Worm (Caenorhabditis elegans) whole organism, young adult: ENCODE measurements around the gene snf-9.
A peak's percentile ranks its signal among the peaks of the same experiment; 100 is the strongest.

Source experiments
- B0336.3 ChIP-seq: fragments of 200-800 bp; sonication (Bioruptor generic); IDR thresholded peaks from 2 replicates; pipeline ENCODE4 v1.3.6; 2022; ENCODE audit warnings: missing genetic modification characterization, missing compliant biosample characterization
- C06A6.2 ChIP-seq: fragments of 200-800 bp; sonication (Bioruptor generic); conservative IDR thresholded peaks from 2 replicates; pipeline ENCODE4 v1.3.6; 2022; ENCODE audit warnings: missing genetic modification characterization, missing compliant biosample characterization
- C17E4.6 ChIP-seq: fragments of 200-800 bp; sonication (Bioruptor generic); IDR thresholded peaks from 2 replicates; pipeline ENCODE4 v1.3.6; 2022; ENCODE audit warnings: missing genetic modification reagents, missing genetic modification characterization, missing compliant biosample characterization
- D2030.7 ChIP-seq: fragments of 200-800 bp; sonication (Bioruptor generic); IDR thresholded peaks from 2 replicates; pipeline ENCODE4 v1.3.6; 2022; ENCODE audit warnings: missing genetic modification reagents, missing genetic modification characterization, missing compliant biosample characterization
- F10E7.11 ChIP-seq: sonication (generic microtip); optimal IDR thresholded peaks from 2 replicates; lab custom pipeline; 2017; ENCODE audit warnings: mild to moderate bottlenecking, missing genetic modification characterization, moderate library complexity, missing compliant biosample characterization
- F49E8.2 ChIP-seq: sonication (generic microtip); optimal IDR thresholded peaks from 3 replicates; lab custom pipeline; 2017; ENCODE audit warnings: missing genetic modification characterization, mild to moderate bottlenecking, missing compliant biosample characterization, antibody characterized with exemption, moderate library complexity; ENCODE audit not compliant: insufficient read depth
- Y53G8AR.9 ChIP-seq: fragments of 200-800 bp; sonication (Bioruptor generic); conservative IDR thresholded peaks from 2 replicates; pipeline ENCODE4 v1.3.6; 2022; ENCODE audit warnings: missing genetic modification reagents, missing genetic modification characterization, missing compliant biosample characterization
- Y56A3A.18 ChIP-seq: fragments of 200-800 bp; sonication (Bioruptor generic); IDR thresholded peaks from 2 replicates; pipeline ENCODE4 v1.3.6; 2022; ENCODE audit warnings: missing genetic modification reagents, missing genetic modification characterization, missing compliant biosample characterization
- Y95B8A.8 ChIP-seq: fragments of 200-800 bp; sonication (Bioruptor generic); IDR thresholded peaks from 2 replicates; pipeline ENCODE4 v1.3.6; 2022; ENCODE audit warnings: missing genetic modification reagents, missing genetic modification characterization, missing compliant biosample characterization
- aptf-3 ChIP-seq: fragments of 200-800 bp; sonication (Bioruptor generic); IDR thresholded peaks from 2 replicates; pipeline ENCODE4 v1.3.6; 2022; ENCODE audit warnings: missing genetic modification characterization, missing compliant biosample characterization
- athp-1 ChIP-seq: sonication (generic microtip); optimal IDR thresholded peaks from 2 replicates; lab custom pipeline; 2017; ENCODE audit warnings: mild to moderate bottlenecking, missing genetic modification characterization, missing compliant biosample characterization
- attf-6 ChIP-seq: fragments of 200-800 bp; sonication (Bioruptor generic); IDR thresholded peaks from 2 replicates; pipeline ENCODE4 v1.3.6; 2022; ENCODE audit warnings: missing genetic modification reagents, missing genetic modification characterization, missing compliant biosample characterization
- cebp-2 ChIP-seq: fragments of 200-800 bp; sonication (Bioruptor generic); IDR thresholded peaks from 2 replicates; pipeline ENCODE4 v1.3.6; 2022; ENCODE audit warnings: missing genetic modification characterization, missing compliant biosample characterization
- ceh-100 ChIP-seq: fragments of 200-800 bp; sonication (Bioruptor generic); IDR thresholded peaks from 2 replicates; pipeline ENCODE4 v1.3.6; 2022; ENCODE audit warnings: missing genetic modification reagents, missing genetic modification characterization, missing compliant biosample characterization
- ceh-40 ChIP-seq: fragments of 200-800 bp; sonication (Bioruptor generic); IDR thresholded peaks from 2 replicates; pipeline ENCODE4 v1.3.6; 2022; ENCODE audit warnings: missing genetic modification characterization, missing compliant biosample characterization
- ceh-91 ChIP-seq: fragments of 200-800 bp; sonication (Bioruptor generic); IDR thresholded peaks from 2 replicates; pipeline ENCODE4 v1.3.6; 2022; ENCODE audit warnings: missing genetic modification reagents, missing genetic modification characterization, missing compliant biosample characterization
- dox-1 ChIP-seq: fragments of 200-800 bp; sonication (Bioruptor generic); IDR thresholded peaks from 2 replicates; pipeline ENCODE4 v1.3.6; 2022; ENCODE audit warnings: missing genetic modification reagents, missing genetic modification characterization, missing compliant biosample characterization
- dpl-1 ChIP-seq: fragments of 150-350 bp; optimal IDR thresholded peaks from 2 replicates; lab custom pipeline; 2014; ENCODE audit warnings: missing biosample characterization, missing genetic modification reagents, missing genetic modification characterization
- efl-1 ChIP-seq: fragments of 150-350 bp; optimal IDR thresholded peaks from 2 replicates; lab custom pipeline; 2014; ENCODE audit warnings: missing biosample characterization, missing genetic modification reagents, missing genetic modification characterization
- ekl-4 ChIP-seq: fragments of 200-800 bp; sonication (Bioruptor generic); IDR thresholded peaks from 2 replicates; pipeline ENCODE4 v1.3.6; 2022; ENCODE audit warnings: missing genetic modification reagents, missing genetic modification characterization, missing compliant biosample characterization
- ets-4 ChIP-seq: fragments of 200-800 bp; sonication (Bioruptor generic); optimal IDR thresholded peaks from 2 replicates; lab custom pipeline; 2018; ENCODE audit warnings: mild to moderate bottlenecking, missing genetic modification characterization, missing compliant biosample characterization
- hsf-1 ChIP-seq: fragments of 200-800 bp; sonication (Bioruptor generic); IDR thresholded peaks from 2 replicates; pipeline ENCODE4 v1.3.6; 2022; ENCODE audit warnings: missing genetic modification reagents, missing genetic modification characterization, missing compliant biosample characterization
- lin-54 ChIP-seq: fragments of 200-800 bp; sonication (Bioruptor generic); optimal IDR thresholded peaks from 2 replicates; lab custom pipeline; 2018; ENCODE audit warnings: mild to moderate bottlenecking, missing genetic modification characterization, missing compliant biosample characterization
- lsl-1 ChIP-seq: fragments of 200-800 bp; sonication (Bioruptor generic); optimal IDR thresholded peaks from 2 replicates; lab custom pipeline; 2018; ENCODE audit warnings: mild to moderate bottlenecking, missing genetic modification characterization, moderate library complexity, missing compliant biosample characterization
- madf-3 ChIP-seq: fragments of 200-800 bp; sonication (Bioruptor generic); IDR thresholded peaks from 2 replicates; pipeline ENCODE4 v1.3.6; 2022; ENCODE audit warnings: missing genetic modification reagents, missing genetic modification characterization, missing compliant biosample characterization
- madf-6 ChIP-seq: fragments of 200-800 bp; sonication (Bioruptor generic); IDR thresholded peaks from 2 replicates; pipeline ENCODE4 v1.3.6; 2022; ENCODE audit warnings: missing genetic modification reagents, missing genetic modification characterization, missing compliant biosample characterization
- madf-8 ChIP-seq: fragments of 200-800 bp; sonication (Bioruptor generic); conservative IDR thresholded peaks from 2 replicates; pipeline ENCODE4 v1.3.6; 2022; ENCODE audit warnings: missing genetic modification reagents, missing genetic modification characterization, missing compliant biosample characterization
- mcd-1 ChIP-seq: fragments of 200-800 bp; sonication (Bioruptor generic); IDR thresholded peaks from 2 replicates; pipeline ENCODE4 v1.3.6; 2022; ENCODE audit warnings: missing genetic modification reagents, missing genetic modification characterization, missing compliant biosample characterization
- mes-4 ChIP-seq: sonication (generic microtip); optimal IDR thresholded peaks from 2 replicates; lab custom pipeline; 2016; ENCODE audit warnings: missing genotype, missing genetic modification characterization, missing compliant biosample characterization
- nfya-1 ChIP-seq: sonication (generic microtip); optimal IDR thresholded peaks from 2 replicates; lab custom pipeline; 2017; ENCODE audit warnings: antibody characterized with exemption, missing compliant biosample characterization, missing genetic modification characterization, borderline replicate concordance; ENCODE audit not compliant: insufficient read depth
- nhr-27 ChIP-seq: fragments of 200-800 bp; sonication (Bioruptor generic); optimal IDR thresholded peaks from 2 replicates; lab custom pipeline; 2018; ENCODE audit warnings: mild to moderate bottlenecking, missing genetic modification characterization, moderate library complexity, missing compliant biosample characterization
- nhr-80 ChIP-seq: sonication (generic microtip); optimal IDR thresholded peaks from 2 replicates; lab custom pipeline; 2016; ENCODE audit warnings: missing genetic modification characterization, missing compliant biosample characterization
- rcor-1 ChIP-seq: fragments of 200-800 bp; sonication (Bioruptor generic); IDR thresholded peaks from 2 replicates; pipeline ENCODE4 v1.3.6; 2022; ENCODE audit warnings: missing genetic modification reagents, missing genetic modification characterization, missing compliant biosample characterization
- rec-8 ChIP-seq, 2 experiments: sonication (generic microtip); optimal IDR thresholded peaks; 2 replicates each; lab custom pipeline; 2016; ENCODE audit warnings: mild to moderate bottlenecking in 2 of 2, missing genetic modification characterization in 2 of 2, missing genetic modification reagents in 2 of 2, missing genotype in 2 of 2, missing biosample characterization in 1 of 2, missing compliant biosample characterization in 1 of 2, moderate library complexity in 1 of 2
- snpc-1.1 ChIP-seq: sonication (generic microtip); optimal IDR thresholded peaks from 2 replicates; lab custom pipeline; 2017; ENCODE audit warnings: missing genetic modification characterization, mild to moderate bottlenecking, missing compliant biosample characterization, antibody characterized with exemption, moderate library complexity, missing genotype, missing genetic modification reagents; ENCODE audit not compliant: insufficient read depth
- snpc-1.3 ChIP-seq: sonication (generic microtip); optimal IDR thresholded peaks from 2 replicates; lab custom pipeline; 2017; ENCODE audit warnings: missing genetic modification characterization, mild to moderate bottlenecking, missing compliant biosample characterization, antibody characterized with exemption, moderate library complexity, missing genotype, missing genetic modification reagents; ENCODE audit not compliant: insufficient read depth
- snpc-3.4 ChIP-seq: sonication (generic microtip); optimal IDR thresholded peaks from 2 replicates; lab custom pipeline; 2017; ENCODE audit warnings: missing genetic modification characterization, mild to moderate bottlenecking, missing compliant biosample characterization, antibody characterized with exemption, moderate library complexity, missing genotype, missing genetic modification reagents
- snpc-4 ChIP-seq, 5 experiments: fragments of 150-350 bp in 1 of 5; sonication (generic microtip) in 4 of 5; optimal IDR thresholded peaks; 2 replicates each; lab custom pipeline; 2014 to 2018; ENCODE audit warnings: missing genetic modification characterization in 5 of 5, missing biosample characterization in 3 of 5, antibody characterized with exemption in 2 of 5, mild to moderate bottlenecking in 2 of 5, missing compliant biosample characterization in 2 of 5, missing genotype in 2 of 5, moderate library complexity in 2 of 5, missing genetic modification reagents in 1 of 5
- tbp1 ChIP-seq: fragments of 200-800 bp; sonication (Bioruptor generic); optimal IDR thresholded peaks from 2 replicates; lab custom pipeline; 2018; ENCODE audit warnings: mild to moderate bottlenecking, missing genetic modification characterization, missing compliant biosample characterization
- tlf-1 ChIP-seq: fragments of 200-800 bp; sonication (Bioruptor generic); optimal IDR thresholded peaks from 2 replicates; lab custom pipeline; 2018; ENCODE audit warnings: mild to moderate bottlenecking, missing genetic modification characterization, missing compliant biosample characterization
- xnd-1 ChIP-seq: sonication (generic microtip); optimal IDR thresholded peaks from 2 replicates; lab custom pipeline; 2016; ENCODE audit warnings: missing genotype, missing genetic modification reagents, missing genetic modification characterization, missing compliant biosample characterization
- ztf-6 ChIP-seq: fragments of 200-800 bp; sonication (Bioruptor generic); IDR thresholded peaks from 2 replicates; pipeline ENCODE4 v1.3.6; 2022; ENCODE audit warnings: missing genetic modification reagents, missing genetic modification characterization, missing compliant biosample characterization

The snf-9 gene

ce11 chrIV:17269042-17269441 lies 42.9 kb upstream of the snf-9 start, which contains the start of gene atgp-1:
Gene atgp-1 (plus strand): TSS chrIV:17269342.
- TF ChIP-seq ceh-40 (GFP tag; lab: Robert Waterston, UW) (no peak), cebp-2 (no peak), mcd-1 (GFP tag; lab: Robert Waterston, UW) (no peak), Y56A3A.18 (GFP tag; lab: Robert Waterston, UW) (no peak), D2030.7 (GFP tag; lab: Robert Waterston, UW) (no peak), snpc-4 (GFP tag; optimal IDR thresholded peaks at IDR 0.05; lab: Kevin White, UChicago) (no peak), snpc-4 (tag; optimal IDR thresholded peaks at IDR 0.05; lab: Kevin White, UChicago) (no peak), rec-8 (tag; optimal IDR thresholded peaks at IDR 0.05; lab: Kevin White, UChicago) (no peak), efl-1 (no peak), madf-6 (GFP tag; lab: Robert Waterston, UW) (no peak), C06A6.2 (GFP tag; lab: Robert Waterston, UW) (no peak), F10E7.11 (tag; lab: Kevin White, UChicago) (no peak)

- no peak for TF ChIP-seq Y95B8A.8 (GFP tag; lab: Robert Waterston, UW)
- no peak for TF ChIP-seq aptf-3 (GFP tag; lab: Robert Waterston, UW)
- no peak for TF ChIP-seq madf-3 (GFP tag; lab: Robert Waterston, UW)
- TF ChIP-seq snpc-1.1 (tag; lab: Kevin White, UChicago) = no peak
- no peak for TF ChIP-seq ets-4 (GFP tag; lab: Kevin White, UChicago)
- TF ChIP-seq tbp1 = no peak
- TF ChIP-seq F10E7.11 (tag; lab: Kevin White, UChicago) = no peak
- no peak for TF ChIP-seq lin-54 (GFP tag; lab: Kevin White, UChicago)
- TF ChIP-seq tlf-1 (GFP tag; lab: Kevin White, UChicago) = no peak
- no peak for TF ChIP-seq ekl-4
- no peak for TF ChIP-seq nhr-80 (tag; lab: Kevin White, UChicago)
These were observed 42.2 kb upstream of the snf-9 start for ce11 chrIV:17269702-17270101.

ce11 chrIV:17273602-17274110 lies 38.3 kb upstream of the snf-9 start, which contains the start of gene gln-5:
Gene gln-5 (minus strand): TSS chrIV:17273652.
- TF ChIP-seq ets-4 (GFP tag; lab: Kevin White, UChicago) (no peak), tbp1 (peak; percentile 42), xnd-1 (tag; lab: Kevin White, UChicago) (peak; percentile 93), Y53G8AR.9 (GFP tag; lab: Robert Waterston, UW) (no peak), madf-6 (GFP tag; lab: Robert Waterston, UW) (peak; percentile 98), athp-1 (tag; lab: Kevin White, UChicago) (peak; percentile 16), lsl-1 (GFP tag; lab: Kevin White, UChicago) (peak; percentile 71), snpc-1.3 (tag; lab: Kevin White, UChicago) (peak; percentile 41), F10E7.11 (tag; lab: Kevin White, UChicago) (no peak), nfya-1 (tag; lab: Kevin White, UChicago) (no peak), snpc-3.4 (tag; lab: Kevin White, UChicago) (peak; percentile 82), Y95B8A.8 (GFP tag; lab: Robert Waterston, UW) (0 out of 2 replicates have a peak, but pooled peaks have one; percentile 66), dpl-1 (peak; percentile 90), snpc-4 (GFP tag; optimal IDR thresholded peaks at IDR 0.05; lab: Kevin White, UChicago) (peak; percentile 35), snpc-4 (tag; optimal IDR thresholded peaks at IDR 0.05; lab: Kevin White, UChicago) (peak in 3 of 4 experiments; percentile 16 to 76 (median 71)), madf-3 (GFP tag; lab: Robert Waterston, UW) (peak; percentile 96), attf-6 (GFP tag; lab: Robert Waterston, UW) (peak; percentile 88), ceh-100 (GFP tag; lab: Robert Waterston, UW) (peak; percentile 51; the same call in 1 of the 2 replicates), C17E4.6 (GFP tag; lab: Robert Waterston, UW) (peak; percentile 87), F49E8.2 (tag; lab: Kevin White, UChicago) (peak; percentile 48), ceh-91 (GFP tag; lab: Robert Waterston, UW) (peak; percentile 94), mcd-1 (GFP tag; lab: Robert Waterston, UW) (peak; percentile 37; the same call in 1 of the 2 replicates), madf-8 (peak; percentile 95), dox-1 (GFP tag; lab: Robert Waterston, UW) (peak; percentile 81), ztf-6 (GFP tag; lab: Robert Waterston, UW) (no peak), mes-4 (tag; lab: Kevin White, UChicago) (no peak), B0336.3 (GFP tag; lab: Robert Waterston, UW) (peak; percentile 37; the same call in 1 of the 2 replicates), rcor-1 (GFP tag; lab: Robert Waterston, UW) (peak; percentile 77), nhr-27 (tag; lab: Kevin White, UChicago) (no peak), hsf-1 (peak; percentile 95)
